Worm (Caenorhabditis elegans) whole organism, early embryonic: ENCODE data around the gene fbxb-98.

ENCODE experiments used
- aly-1 ChIP-seq: sonication (generic microtip); optimal IDR thresholded peaks from 2 replicates; lab custom pipeline; 2016; ENCODE audit warnings: missing genetic modification characterization, missing compliant biosample characterization
- ama-1 ChIP-seq: fragments of 150-350 bp; optimal IDR thresholded peaks from 2 replicates; lab custom pipeline; 2014
- ceh-13 ChIP-seq: fragments of 200-800 bp; sonication (Bioruptor generic); optimal IDR thresholded peaks from 2 replicates; lab custom pipeline; 2018; ENCODE audit warnings: mild to moderate bottlenecking, missing genetic modification characterization, missing compliant biosample characterization
- hnd-1 ChIP-seq: sonication (generic microtip); optimal IDR thresholded peaks from 2 replicates; lab custom pipeline; 2016; ENCODE audit warnings: missing genetic modification characterization, missing compliant biosample characterization
- tbx-37 ChIP-seq: fragments of 200-800 bp; sonication (Bioruptor generic); conservative IDR thresholded peaks from 2 replicates; pipeline ENCODE4 v1.3.6; 2022; ENCODE audit warnings: missing genetic modification reagents, missing genetic modification characterization, missing compliant biosample characterization

ce11 chrII:1878663-1879062 is 16.2 kb downstream of the fbxb-98 start, which contains the start of gene math-16:
- TF ChIP-seq ama-1: no peak
- TF ChIP-seq hnd-1 (tag; lab: Kevin White, UChicago): no peak
- no peak for TF ChIP-seq ceh-13 (GFP tag; lab: Kevin White, UChicago)
- TF ChIP-seq tbx-37 (GFP tag; lab: Robert Waterston, UW): no peak
- no peak for TF ChIP-seq aly-1 (tag; lab: Kevin White, UChicago)
